Worm (Caenorhabditis elegans): Measurements from ENCODE around the gene mif-2.
"Not testable (repeated sequence)": the region's sequence is repeated elsewhere in the genome, so short reads cannot be mapped to it uniquely, and the experiment has no call there.

- TF ChIP-seq him-1, W03F9.2, dao-5 (tag; optimal IDR thresholded peaks at IDR 0.05): not testable (repeated sequence)
These were observed 41.8 kb upstream of the mif-2 start, which contains the start of gene F10C2.3 for ce11 chrV:12020026-12020425.
